Fruit fly (Drosophila melanogaster): Measurements from ENCODE around the gene atk.

atk gene

dm6 chr3L:20473021-20473799, 8.5 kb upstream of the atk start, which contains the start of the genes CG32428 and CG5969 (continued):
- peak; percentile 75 for TF ChIP-seq Ets96B (tag; optimal IDR thresholded peaks at IDR 0.05)
- TF ChIP-seq CG31627 (GFP tag; optimal IDR thresholded peaks at IDR 0.05): peak; percentile 47
- no peak for TF ChIP-seq CG9139 (GFP tag; optimal IDR thresholded peaks at IDR 0.05)
- peak; percentile 83 for TF ChIP-seq CG15336 (GFP tag; IDR thresholded peaks at IDR 0.05)
- peak; percentile 58 for TF ChIP-seq CG11902 (GFP tag; optimal IDR thresholded peaks at IDR 0.05)
- TF ChIP-seq Gug (GFP tag; IDR thresholded peaks at IDR 0.05): peak; percentile 71
- TF ChIP-seq spab (GFP tag; optimal IDR thresholded peaks at IDR 0.05): peak; percentile 28
- TF ChIP-seq CG16779 (tag; optimal IDR thresholded peaks at IDR 0.05): peak; percentile 42
- TF ChIP-seq Hr4 (GFP tag; optimal IDR thresholded peaks at IDR 0.05): peak; percentile 62
- TF ChIP-seq CG8319 (GFP tag; optimal IDR thresholded peaks at IDR 0.05): peak; percentile 28
- TF ChIP-seq Eip75B (GFP tag; optimal IDR thresholded peaks at IDR 0.05): peak; percentile 45
- TF ChIP-seq CG4318 (GFP tag; optimal IDR thresholded peaks at IDR 0.05): peak; percentile 68
- peak; percentile 73 for TF ChIP-seq acj6 (GFP tag; optimal IDR thresholded peaks at IDR 0.05)
- TF ChIP-seq Eip78C (GFP tag): peak; percentile 78
- peak; percentile 61 for TF ChIP-seq fkh (GFP tag; optimal IDR thresholded peaks at IDR 0.05)
- peak; percentile 64 for TF ChIP-seq Eip93F (GFP tag; optimal IDR thresholded peaks at IDR 0.05)
- TF ChIP-seq svp (GFP tag): peak; percentile 85
- TF ChIP-seq CG3032 (tag; optimal IDR thresholded peaks at IDR 0.05): peak; percentile 84
- TF ChIP-seq vri (GFP tag; optimal IDR thresholded peaks at IDR 0.05): peak; percentile 65
- TF ChIP-seq cyc (GFP tag; optimal IDR thresholded peaks at IDR 0.05): peak; percentile 53
- peak; percentile 51 for TF ChIP-seq Hr39 (GFP tag; optimal IDR thresholded peaks at IDR 0.05)
- peak; percentile 79 for TF ChIP-seq CG10631 (GFP tag; optimal IDR thresholded peaks at IDR 0.05)
- peak; percentile 46 for TF ChIP-seq Blimp-1 (GFP tag; optimal IDR thresholded peaks at IDR 0.05)
- TF ChIP-seq Ets21C (GFP tag; optimal IDR thresholded peaks at IDR 0.05): peak; percentile 34
- peak; percentile 62 for TF ChIP-seq esn (GFP tag; optimal IDR thresholded peaks at IDR 0.05)
- peak; percentile 33 for TF ChIP-seq fd85E (GFP tag; optimal IDR thresholded peaks at IDR 0.05)
- TF ChIP-seq Met (GFP tag; optimal IDR thresholded peaks at IDR 0.05): peak; percentile 47
- peak; percentile 45 for TF ChIP-seq lz (GFP tag; optimal IDR thresholded peaks at IDR 0.05)
- TF ChIP-seq Lpt (GFP tag; optimal IDR thresholded peaks at IDR 0.05): no peak
- peak; percentile 50 for TF ChIP-seq Smox (GFP tag; optimal IDR thresholded peaks at IDR 0.05)

DNA sequence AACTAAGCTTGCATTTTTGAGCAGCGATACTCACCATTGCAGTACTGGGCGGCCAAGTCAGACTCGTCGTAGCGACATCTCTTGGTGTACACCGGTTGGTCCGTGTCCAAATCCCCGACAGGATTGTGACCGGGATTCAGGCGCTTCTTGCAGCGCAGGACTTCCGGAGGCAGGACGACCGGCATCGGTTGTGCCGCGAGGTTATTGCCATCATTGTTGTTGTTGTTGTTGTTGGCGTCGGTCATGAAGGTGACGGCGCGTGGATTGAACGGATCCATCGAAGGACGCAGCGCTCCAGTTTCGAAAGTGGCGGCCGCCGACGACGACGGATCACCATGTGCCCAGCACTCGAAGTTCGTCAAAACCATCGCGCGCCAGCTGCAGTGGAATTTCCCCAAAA, 7.9 kb upstream of the atk start:
- no peak for TF ChIP-seq CG8119 (GFP tag; IDR thresholded peaks at IDR 0.05)
- no peak for TF ChIP-seq CG4318 (GFP tag; optimal IDR thresholded peaks at IDR 0.05)
- no peak for TF ChIP-seq CG11762 (GFP tag; optimal IDR thresholded peaks at IDR 0.05; ENCODE audit: insufficient read depth)
- TF ChIP-seq topi (GFP tag; optimal IDR thresholded peaks at IDR 0.05): no peak
- no peak for TF ChIP-seq fd85E (GFP tag; optimal IDR thresholded peaks at IDR 0.05)
- no peak for TF ChIP-seq CG15336 (GFP tag; IDR thresholded peaks at IDR 0.05)
- TF ChIP-seq OdsH (GFP tag; optimal IDR thresholded peaks at IDR 0.05): no peak
- TF ChIP-seq dac (GFP tag; optimal IDR thresholded peaks at IDR 0.05): no peak
- no peak for TF ChIP-seq Eip93F (GFP tag; optimal IDR thresholded peaks at IDR 0.05)
- TF ChIP-seq CG6163 (GFP tag; IDR thresholded peaks at IDR 0.05): no peak
- TF ChIP-seq Smox (GFP tag; optimal IDR thresholded peaks at IDR 0.05): no peak
- no peak for TF ChIP-seq CG31627 (GFP tag; optimal IDR thresholded peaks at IDR 0.05)
- no peak for TF ChIP-seq Ets21C (GFP tag; optimal IDR thresholded peaks at IDR 0.05)

DNA sequence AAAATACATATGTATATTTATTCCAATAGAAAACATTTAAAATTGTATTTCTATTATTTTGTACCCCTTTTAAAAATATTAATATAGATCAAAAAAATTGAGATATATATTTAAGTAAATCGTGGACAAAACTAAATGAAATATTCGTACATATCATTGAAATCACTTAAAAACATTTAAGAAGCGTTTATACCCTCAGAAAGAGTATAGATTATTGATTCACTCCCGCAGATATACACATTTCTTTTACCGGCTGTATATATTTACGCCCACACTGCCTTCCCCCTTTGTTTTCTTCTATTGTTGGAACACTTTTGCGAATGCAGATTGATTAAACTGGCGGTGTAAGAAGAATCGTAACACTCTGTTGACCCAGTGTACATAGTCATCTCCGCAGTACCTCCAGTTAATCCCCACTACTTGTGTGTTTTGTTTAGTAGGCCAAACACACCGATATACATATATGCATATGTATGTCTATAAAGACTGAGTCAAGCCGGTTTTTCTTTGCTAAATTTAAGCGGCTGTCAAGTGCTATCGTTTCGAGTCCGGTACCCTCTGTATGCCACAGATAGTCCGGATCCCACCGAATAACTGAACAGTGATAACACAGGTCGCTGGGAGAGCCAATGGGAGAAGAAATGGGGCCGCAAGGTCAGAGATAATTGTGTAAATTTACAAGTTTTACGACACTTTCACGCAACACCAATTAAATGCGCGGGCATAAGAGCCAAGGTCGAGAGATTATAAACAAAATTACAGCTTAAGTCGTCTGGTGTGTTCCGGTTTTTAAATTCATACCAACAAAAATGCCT, 7.0 kb upstream of the atk start:
- TF ChIP-seq CG34406 (GFP tag; optimal IDR thresholded peaks at IDR 0.05): peak; percentile 5
- no peak for TF ChIP-seq CG31627 (GFP tag; optimal IDR thresholded peaks at IDR 0.05)
- peak; percentile 24 for TF ChIP-seq achi (GFP tag; optimal IDR thresholded peaks at IDR 0.05)
- no peak for TF ChIP-seq Met (GFP tag; optimal IDR thresholded peaks at IDR 0.05)
- no peak for TF ChIP-seq CG11902 (GFP tag; optimal IDR thresholded peaks at IDR 0.05)
- TF ChIP-seq Hr38 (GFP tag; optimal IDR thresholded peaks at IDR 0.05): no peak
- TF ChIP-seq CG8632 (GFP tag; optimal IDR thresholded peaks at IDR 0.05): no peak
- no peak; the same call in 1 of the 2 replicates for TF ChIP-seq CG11294 (GFP tag; IDR thresholded peaks at IDR 0.05)
- TF ChIP-seq dsx (GFP tag; optimal IDR thresholded peaks at IDR 0.05; ENCODE audit: poor library complexity, severe bottlenecking): peak; percentile 5
- TF ChIP-seq dac (GFP tag; optimal IDR thresholded peaks at IDR 0.05): no peak
- TF ChIP-seq OdsH (GFP tag; optimal IDR thresholded peaks at IDR 0.05): peak; percentile 1
- TF ChIP-seq CG3919 (GFP tag; optimal IDR thresholded peaks at IDR 0.05): peak; percentile 35
- TF ChIP-seq CG8319 (GFP tag; optimal IDR thresholded peaks at IDR 0.05): no peak
- TF ChIP-seq Hr4 (GFP tag; optimal IDR thresholded peaks at IDR 0.05): peak; percentile 34
- no peak for TF ChIP-seq fd59A (GFP tag; optimal IDR thresholded peaks at IDR 0.05)
- TF ChIP-seq ss (GFP tag; optimal IDR thresholded peaks at IDR 0.05): no peak
- TF ChIP-seq topi (GFP tag; optimal IDR thresholded peaks at IDR 0.05): no peak
- peak; percentile 65 for TF ChIP-seq CG15336 (GFP tag; IDR thresholded peaks at IDR 0.05)
- TF ChIP-seq acj6 (GFP tag; optimal IDR thresholded peaks at IDR 0.05): peak; percentile 38
